Fruit fly (Drosophila melanogaster) whole organism, embryonic: ENCODE results near the gene CG3434.

ENCODE experiments used
- Abd-B ChIP-seq: fragments of 200-800 bp; sonication (Bioruptor generic); optimal IDR thresholded peaks from 2 replicates; lab custom pipeline; 2018; ENCODE audit warnings: missing biosample characterization, mild to moderate bottlenecking, missing genetic modification characterization, moderate library complexity
- Atf-2 ChIP-seq: fragments of 200-800 bp; sonication (Bioruptor generic); optimal IDR thresholded peaks from 2 replicates; lab custom pipeline; 2016; ENCODE audit warnings: missing biosample characterization, missing genetic modification characterization
- CG10654 ChIP-seq: fragments of 200-800 bp; sonication (Bioruptor generic); optimal IDR thresholded peaks from 2 replicates; lab custom pipeline; 2016; ENCODE audit warnings: missing biosample characterization, missing genetic modification characterization
- CG11093 ChIP-seq: fragments of 200-800 bp; sonication (Bioruptor generic); IDR thresholded peaks from 3 replicates; pipeline ENCODE4 v1.3.6; 2022; ENCODE audit warnings: missing biosample characterization, missing genetic modification characterization
- CG1647 ChIP-seq: fragments of 200-800 bp; sonication (Bioruptor generic); optimal IDR thresholded peaks from 3 replicates; lab custom pipeline; 2016; ENCODE audit warnings: missing biosample characterization, missing genetic modification characterization
- CG18011 ChIP-seq: fragments of 200-800 bp; sonication (Bioruptor generic); optimal IDR thresholded peaks from 2 replicates; lab custom pipeline; 2017; ENCODE audit warnings: missing biosample characterization, missing genetic modification characterization, mild to moderate bottlenecking, moderate library complexity, missing genotype
- CG2116 ChIP-seq: fragments of 200-800 bp; sonication (Bioruptor generic); optimal IDR thresholded peaks from 3 replicates; lab custom pipeline; 2018; ENCODE audit warnings: missing biosample characterization, mild to moderate bottlenecking, missing genetic modification characterization
- CG30403 ChIP-seq: fragments of 200-800 bp; sonication (Bioruptor generic); optimal IDR thresholded peaks from 3 replicates; lab custom pipeline; 2016; ENCODE audit warnings: missing biosample characterization, missing genetic modification characterization
- CG30431 ChIP-seq: fragments of 200-800 bp; sonication (Bioruptor generic); optimal IDR thresholded peaks from 2 replicates; lab custom pipeline; 2017; ENCODE audit warnings: missing biosample characterization, missing genetic modification characterization
- CG3995 ChIP-seq: fragments of 200-800 bp; sonication (Bioruptor generic); optimal IDR thresholded peaks from 3 replicates; lab custom pipeline; 2016; ENCODE audit warnings: missing biosample characterization, missing genetic modification characterization
- CG5180 ChIP-seq: fragments of 200-800 bp; sonication (Bioruptor generic); optimal IDR thresholded peaks from 3 replicates; lab custom pipeline; 2017; ENCODE audit warnings: missing biosample characterization, missing genetic modification characterization, mild to moderate bottlenecking, moderate library complexity, missing genetic modification reagents
- CG6175 ChIP-seq: fragments of 200-800 bp; sonication (Bioruptor generic); IDR thresholded peaks from 3 replicates; pipeline ENCODE4 v1.3.6; 2022; ENCODE audit warnings: missing biosample characterization, missing genetic modification characterization
- CG6254 ChIP-seq: fragments of 200-800 bp; sonication (Bioruptor generic); optimal IDR thresholded peaks from 3 replicates; lab custom pipeline; 2017; ENCODE audit warnings: mild to moderate bottlenecking, missing biosample characterization, missing genetic modification reagents, missing genetic modification characterization
- CG6765 ChIP-seq: fragments of 200-800 bp; sonication (Bioruptor generic); optimal IDR thresholded peaks from 3 replicates; lab custom pipeline; 2017; ENCODE audit warnings: missing biosample characterization, mild to moderate bottlenecking, missing genetic modification characterization
- CG7987 ChIP-seq: fragments of 200-800 bp; sonication (Bioruptor generic); optimal IDR thresholded peaks from 2 replicates; lab custom pipeline; 2018; ENCODE audit warnings: missing biosample characterization, mild to moderate bottlenecking, missing genetic modification characterization, moderate library complexity
- CG8359 ChIP-seq: fragments of 200-800 bp; sonication (Bioruptor generic); optimal IDR thresholded peaks from 2 replicates; lab custom pipeline; 2017; ENCODE audit warnings: missing biosample characterization, mild to moderate bottlenecking, missing genetic modification characterization, borderline replicate concordance
- CG9727 ChIP-seq: fragments of 200-800 bp; sonication (Bioruptor generic); optimal IDR thresholded peaks from 3 replicates; lab custom pipeline; 2017; ENCODE audit warnings: missing biosample characterization, mild to moderate bottlenecking, missing genetic modification characterization
- CG9817 ChIP-seq: fragments of 200-800 bp; sonication (Bioruptor generic); optimal IDR thresholded peaks from 2 replicates; lab custom pipeline; 2018; ENCODE audit warnings: missing biosample characterization, mild to moderate bottlenecking, missing genetic modification characterization, moderate library complexity
- Chrac-16 ChIP-seq: fragments of 200-800 bp; sonication (Bioruptor generic); optimal IDR thresholded peaks from 3 replicates; lab custom pipeline; 2016; ENCODE audit warnings: missing biosample characterization, missing genetic modification characterization
- Dad ChIP-seq: fragments of 200-800 bp; sonication (Bioruptor generic); optimal IDR thresholded peaks from 3 replicates; lab custom pipeline; 2016; ENCODE audit warnings: missing biosample characterization, missing genetic modification characterization
- Dip2 ChIP-seq: fragments of 200-800 bp; sonication (Bioruptor generic); IDR thresholded peaks from 2 replicates; pipeline ENCODE4 v1.3.6; 2022; ENCODE audit warnings: missing biosample characterization, missing genetic modification characterization
- E2f2 ChIP-seq: fragments of 200-800 bp; sonication (Bioruptor generic); IDR thresholded peaks from 2 replicates; pipeline ENCODE4 v1.3.6; 2022; ENCODE audit warnings: missing biosample characterization, missing genetic modification characterization
- ERR ChIP-seq: fragments of 200-800 bp; sonication (Bioruptor generic); optimal IDR thresholded peaks from 2 replicates; lab custom pipeline; 2016; ENCODE audit warnings: missing biosample characterization, missing genetic modification characterization
- Eip74EF ChIP-seq, 2 experiments: fragments of 200-800 bp in 1 of 2; fragments of >200 bp in 1 of 2; sonication (Bioruptor generic) in 1 of 2; optimal IDR thresholded peaks; 2 replicates each; lab custom pipeline; 2017 to 2019; ENCODE audit warnings: missing biosample characterization in 2 of 2, missing genetic modification characterization in 2 of 2, mild to moderate bottlenecking in 1 of 2, moderate library complexity in 1 of 2
- Ets65A ChIP-seq: fragments of 200-800 bp; sonication (Bioruptor generic); peaks from one replicate; lab custom pipeline; 2016; ENCODE audit warnings: missing biosample characterization, missing genetic modification characterization
- Fer3 ChIP-seq: fragments of 200-800 bp; sonication (Bioruptor generic); optimal IDR thresholded peaks from 2 replicates; lab custom pipeline; 2018; ENCODE audit warnings: missing biosample characterization, mild to moderate bottlenecking, missing genetic modification characterization, moderate library complexity
- GATAe ChIP-seq: fragments of 200-800 bp; sonication (Bioruptor generic); conservative IDR thresholded peaks from 2 replicates; pipeline ENCODE4 v1.3.6; 2022; ENCODE audit warnings: missing biosample characterization, missing genetic modification characterization
- Gsc ChIP-seq: fragments of 200-800 bp; sonication (Bioruptor generic); IDR thresholded peaks from 2 replicates; pipeline ENCODE4 v1.3.6; 2022; ENCODE audit warnings: missing biosample characterization, missing genetic modification characterization
- H2.0 ChIP-seq: fragments of 200-800 bp; sonication (Bioruptor generic); IDR thresholded peaks from 2 replicates; pipeline ENCODE4 v1.3.6; 2022; ENCODE audit warnings: missing biosample characterization, missing genetic modification characterization
- HLH54F ChIP-seq: fragments of 200-800 bp; sonication (Bioruptor generic); optimal IDR thresholded peaks from 3 replicates; lab custom pipeline; 2016; ENCODE audit warnings: missing biosample characterization, missing genetic modification characterization
- Hr39 ChIP-seq: fragments of >200 bp; optimal IDR thresholded peaks from 2 replicates; lab custom pipeline; 2017
- Side ChIP-seq: fragments of 200-800 bp; sonication (Bioruptor generic); optimal IDR thresholded peaks from 2 replicates; lab custom pipeline; 2016; ENCODE audit warnings: missing biosample characterization, missing genetic modification characterization
- Ssrp ChIP-seq: fragments of 200-800 bp; sonication (Bioruptor generic); optimal IDR thresholded peaks from 2 replicates; lab custom pipeline; 2018; ENCODE audit warnings: missing biosample characterization, mild to moderate bottlenecking, missing genetic modification characterization, moderate library complexity
- Taf1 ChIP-seq: fragments of 200-800 bp; sonication (Bioruptor generic); IDR thresholded peaks from 2 replicates; pipeline ENCODE4 v1.3.6; 2022; ENCODE audit warnings: missing biosample characterization, missing genetic modification characterization
- Xbp1 ChIP-seq: fragments of 200-800 bp; sonication (Bioruptor generic); optimal IDR thresholded peaks from 3 replicates; lab custom pipeline; 2016; ENCODE audit warnings: missing biosample characterization, mild to moderate bottlenecking, missing genetic modification characterization
- abd-A ChIP-seq: fragments of 200-800 bp; sonication (Bioruptor generic); optimal IDR thresholded peaks from 3 replicates; lab custom pipeline; 2019; ENCODE audit warnings: missing biosample characterization, mild to moderate bottlenecking, missing genetic modification characterization, moderate library complexity
- ase ChIP-seq: fragments of 200-800 bp; sonication (Bioruptor generic); IDR thresholded peaks from 3 replicates; pipeline ENCODE4 v1.3.6; 2022; ENCODE audit warnings: missing biosample characterization, missing genetic modification characterization
- chn ChIP-seq: fragments of 200-800 bp; sonication (Bioruptor generic); optimal IDR thresholded peaks from 2 replicates; lab custom pipeline; 2016; ENCODE audit warnings: missing biosample characterization, missing genetic modification characterization
- dmrt11E ChIP-seq: fragments of 200-800 bp; sonication (Bioruptor generic); optimal IDR thresholded peaks from 3 replicates; lab custom pipeline; 2018; ENCODE audit warnings: missing biosample characterization, mild to moderate bottlenecking, missing genetic modification characterization, moderate library complexity
- ewg ChIP-seq: fragments of 200-800 bp; sonication (Bioruptor generic); optimal IDR thresholded peaks from 3 replicates; lab custom pipeline; 2017; ENCODE audit warnings: mild to moderate bottlenecking, missing biosample characterization, missing genetic modification reagents, missing genetic modification characterization
- grn ChIP-seq: fragments of 200-800 bp; sonication (Bioruptor generic); optimal IDR thresholded peaks from 3 replicates; lab custom pipeline; 2017; ENCODE audit warnings: missing biosample characterization, missing genetic modification characterization
- hth ChIP-seq: fragments of >200 bp; optimal IDR thresholded peaks from 2 replicates; lab custom pipeline; 2017; ENCODE audit warnings: inconsistent platforms
- jigr1 ChIP-seq: fragments of 200-800 bp; sonication (Bioruptor generic); IDR thresholded peaks from 3 replicates; pipeline ENCODE4 v1.3.6; 2022; ENCODE audit warnings: missing biosample characterization, missing genetic modification characterization
- mam ChIP-seq: fragments of 200-800 bp; sonication (Bioruptor generic); optimal IDR thresholded peaks from 3 replicates; lab custom pipeline; 2016; ENCODE audit warnings: missing biosample characterization, missing genetic modification characterization
- otp ChIP-seq: fragments of 200-800 bp; sonication (Bioruptor generic); IDR thresholded peaks from 3 replicates; pipeline ENCODE4, ENCODE4 v1.3.6; 2022; ENCODE audit warnings: missing biosample characterization, missing genetic modification characterization
- repo ChIP-seq: fragments of 200-800 bp; sonication (Bioruptor generic); optimal IDR thresholded peaks from 2 replicates; lab custom pipeline; 2016; ENCODE audit warnings: missing biosample characterization, missing genetic modification characterization
- row ChIP-seq: fragments of 200-800 bp; sonication (Bioruptor generic); IDR thresholded peaks from 3 replicates; pipeline ENCODE4 v1.3.6; 2022; ENCODE audit warnings: missing biosample characterization, missing genetic modification characterization
- sima ChIP-seq: fragments of 200-800 bp; sonication (Bioruptor generic); optimal IDR thresholded peaks from 2 replicates; lab custom pipeline; 2016; ENCODE audit warnings: missing biosample characterization, missing genetic modification characterization
- usp ChIP-seq: fragments of >200 bp; optimal IDR thresholded peaks from 2 replicates; lab custom pipeline; 2017; ENCODE audit warnings: missing biosample characterization, missing genetic modification characterization
- wor ChIP-seq: fragments of 200-800 bp; sonication (Bioruptor generic); IDR thresholded peaks from 2 replicates; pipeline ENCODE4 v1.3.6; 2022; ENCODE audit warnings: missing biosample characterization, missing genetic modification characterization
- yki ChIP-seq: fragments of >200 bp; optimal IDR thresholded peaks from 3 replicates; lab custom pipeline; 2018
- zen ChIP-seq: fragments of 200-800 bp; sonication (Bioruptor generic); optimal IDR thresholded peaks from 3 replicates; lab custom pipeline; 2018; ENCODE audit warnings: missing biosample characterization, mild to moderate bottlenecking, missing genetic modification characterization, moderate library complexity

CG3434 gene

DNA sequence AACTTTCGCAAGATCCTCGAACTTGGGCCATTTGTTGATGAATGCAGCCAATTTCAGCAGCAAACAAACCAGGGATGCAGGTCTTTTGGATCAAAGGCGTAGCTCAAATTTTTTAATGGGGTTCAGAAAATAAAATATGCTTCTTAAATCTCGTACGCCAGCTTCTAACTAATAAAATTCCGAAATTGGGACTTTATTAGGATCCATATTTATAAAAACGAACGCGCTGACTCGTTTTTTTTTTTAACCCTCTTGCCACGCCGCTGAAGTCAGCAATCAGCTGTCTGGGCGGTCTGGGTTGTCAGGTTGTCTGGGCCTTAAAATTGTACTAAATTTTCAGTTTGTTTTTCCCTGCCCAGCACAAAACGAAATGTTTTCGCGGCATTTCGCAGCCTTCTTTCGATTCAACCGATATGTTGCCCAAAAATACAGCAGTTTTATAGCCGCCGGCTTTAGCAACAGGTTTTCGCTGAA lies 2.9 kb downstream of the CG3434 start, which contains the start of gene CG3437:
Gene CG3437 (minus strand): TSS at position 51 of the 474 bp plus-strand sequence.
- peak; percentile 99 for TF ChIP-seq H2.0 (GFP tag; lab: Robert Waterston, UW)
- TF ChIP-seq Taf1 (GFP tag; lab: Robert Waterston, UW) = peak; percentile 97
- TF ChIP-seq repo = peak; percentile 98
- peak; percentile 98 for TF ChIP-seq Atf-2 (GFP tag; lab: Kevin White, UChicago)
- peak; percentile 99 for TF ChIP-seq Dad (GFP tag; lab: Kevin White, UChicago)
- peak; percentile 80 for TF ChIP-seq grn (GFP tag; lab: Kevin White, UChicago)
- peak; percentile 99 for TF ChIP-seq mam
- TF ChIP-seq CG9727 (GFP tag; lab: Kevin White, UChicago) = peak; percentile 98
- TF ChIP-seq jigr1 (GFP tag; lab: Robert Waterston, UW) = peak; percentile 98
- peak; percentile 99 for TF ChIP-seq otp
- peak; percentile 99 for TF ChIP-seq ase
- peak; percentile 97 for TF ChIP-seq dmrt11E (tag; lab: Kevin White, UChicago)
- TF ChIP-seq GATAe (GFP tag; lab: Robert Waterston, UW) = peak; percentile 98
- TF ChIP-seq CG6254 (GFP tag; lab: Kevin White, UChicago) = peak; percentile 96
- peak; percentile 99 for TF ChIP-seq CG9817 (tag; lab: Kevin White, UChicago)
- TF ChIP-seq wor = peak; percentile 97
- no peak for TF ChIP-seq yki (lab: Kevin White, UChicago)
- peak; percentile 79 for TF ChIP-seq Dip2
- peak; percentile 98 for TF ChIP-seq Chrac-16 (GFP tag; lab: Kevin White, UChicago)
- TF ChIP-seq sima (GFP tag; lab: Kevin White, UChicago) = peak; percentile 97
- TF ChIP-seq CG3995 (GFP tag; lab: Kevin White, UChicago) = peak; percentile 82
- TF ChIP-seq Hr39 (lab: Kevin White, UChicago) = no peak
- peak; percentile 87 for TF ChIP-seq abd-A (tag; lab: Kevin White, UChicago)
- TF ChIP-seq Abd-B (GFP tag; lab: Kevin White, UChicago) = peak; percentile 99
- peak; percentile 99 for TF ChIP-seq zen (tag; lab: Kevin White, UChicago)
- TF ChIP-seq Ets65A (GFP tag; lab: Kevin White, UChicago) = peak; percentile 100
- TF ChIP-seq CG11093 (GFP tag; lab: Robert Waterston, UW) = peak; percentile 99
- TF ChIP-seq ERR = peak; percentile 97
- TF ChIP-seq CG7987 (GFP tag; lab: Kevin White, UChicago) = peak; percentile 97
- peak; percentile 94 for TF ChIP-seq CG8359 (GFP tag; lab: Kevin White, UChicago)
- peak; percentile 98 for TF ChIP-seq CG30431 (GFP tag; lab: Kevin White, UChicago)
- peak; percentile 98 for TF ChIP-seq CG1647 (GFP tag; lab: Kevin White, UChicago)
- TF ChIP-seq ewg (GFP tag; lab: Kevin White, UChicago) = peak; percentile 97
- TF ChIP-seq HLH54F (GFP tag; lab: Kevin White, UChicago) = peak; percentile 99
- peak; percentile 99 for TF ChIP-seq Xbp1 (GFP tag; lab: Kevin White, UChicago)
- peak; percentile 89 for TF ChIP-seq E2f2 (GFP tag; lab: Robert Waterston, UW)
- peak; percentile 90 for TF ChIP-seq CG2116 (GFP tag; lab: Kevin White, UChicago)
- peak; percentile 99 for TF ChIP-seq Side (GFP tag; lab: Kevin White, UChicago)
- TF ChIP-seq chn = peak; percentile 99
- peak; percentile 98 for TF ChIP-seq Ssrp (tag; lab: Kevin White, UChicago)
- no peak for TF ChIP-seq hth (lab: Kevin White, UChicago)
- peak; percentile 99 for TF ChIP-seq Fer3 (tag; lab: Kevin White, UChicago)
- peak; percentile 99 for TF ChIP-seq CG30403 (GFP tag; lab: Kevin White, UChicago)
- peak; percentile 99 for TF ChIP-seq CG6765
- peak in 1 of 2 experiments; percentile 96 for TF ChIP-seq Eip74EF (GFP tag; optimal IDR thresholded peaks at IDR 0.05; lab: Kevin White, UChicago)
- no peak for TF ChIP-seq usp (GFP tag; lab: Kevin White, UChicago)
- TF ChIP-seq Gsc (GFP tag; lab: Robert Waterston, UW) = peak; percentile 99
- TF ChIP-seq CG18011 (GFP tag; lab: Kevin White, UChicago) = peak; percentile 93
- peak; percentile 100 for TF ChIP-seq row
- peak; percentile 91 for TF ChIP-seq CG5180 (GFP tag; lab: Kevin White, UChicago)
- peak; percentile 98 for TF ChIP-seq CG6175 (GFP tag; lab: Robert Waterston, UW)
- TF ChIP-seq CG10654 (GFP tag; lab: Kevin White, UChicago) = peak; percentile 98
